Worm (Caenorhabditis elegans) whole organism, L4 larva: ENCODE measurements around the gene lgc-27.

Experiments
- F10B5.3 ChIP-seq: sonication (generic microtip); optimal IDR thresholded peaks from 2 replicates; lab custom pipeline; 2016; ENCODE audit warnings: mild to moderate bottlenecking, missing genetic modification characterization, missing compliant biosample characterization
- attf-4 ChIP-seq: sonication (generic microtip); optimal IDR thresholded peaks from 3 replicates; lab custom pipeline; 2017; ENCODE audit warnings: missing biosample characterization, missing genetic modification characterization
- ceh-28 ChIP-seq: fragments of 150-350 bp; optimal IDR thresholded peaks from 2 replicates; lab custom pipeline; 2014; ENCODE audit warnings: missing biosample characterization, missing genetic modification reagents, missing genetic modification characterization
- ctbp-1 ChIP-seq: fragments of 200-800 bp; sonication (Bioruptor generic); IDR thresholded peaks from 2 replicates; pipeline ENCODE4 v1.3.6; 2022; ENCODE audit warnings: missing genetic modification reagents, missing genetic modification characterization, missing compliant biosample characterization
- dmd-6 ChIP-seq: fragments of 200-800 bp; sonication (Bioruptor generic); IDR thresholded peaks from 2 replicates; pipeline ENCODE4 v1.3.6; 2022; ENCODE audit warnings: missing genetic modification reagents, missing genetic modification characterization, missing compliant biosample characterization
- dpl-1 ChIP-seq: fragments of 150-350 bp; optimal IDR thresholded peaks from 2 replicates; lab custom pipeline; 2014; ENCODE audit warnings: missing biosample characterization, missing genetic modification reagents, missing genetic modification characterization
- lin-13 ChIP-seq: fragments of 150-350 bp; optimal IDR thresholded peaks from 2 replicates; lab custom pipeline; 2014; ENCODE audit warnings: missing biosample characterization, missing genetic modification reagents, missing genetic modification characterization
- lin-39 ChIP-seq: fragments of 150-350 bp; optimal IDR thresholded peaks from 2 replicates; lab custom pipeline; 2014; ENCODE audit warnings: missing biosample characterization, missing genetic modification reagents, missing genetic modification characterization
- nhr-41 ChIP-seq: fragments of 200-800 bp; sonication (Bioruptor generic); IDR thresholded peaks from 2 replicates; pipeline ENCODE4 v1.3.6; 2022; ENCODE audit warnings: missing genetic modification reagents, missing genetic modification characterization, missing compliant biosample characterization
- nhr-77 ChIP-seq: fragments of 150-350 bp; optimal IDR thresholded peaks from 2 replicates; lab custom pipeline; 2014; ENCODE audit warnings: missing biosample characterization, missing genetic modification characterization
- pqm-1 ChIP-seq: sonication (generic microtip); optimal IDR thresholded peaks from 2 replicates; lab custom pipeline; 2017; ENCODE audit warnings: missing biosample characterization, missing genetic modification characterization
- saeg-2 ChIP-seq: fragments of 200-800 bp; sonication (Bioruptor generic); IDR thresholded peaks from 2 replicates; pipeline ENCODE4 v1.3.6; 2022; ENCODE audit warnings: missing genetic modification reagents, missing genetic modification characterization, missing compliant biosample characterization
- vab-7 ChIP-seq: fragments of 200-800 bp; sonication (Bioruptor generic); IDR thresholded peaks from 2 replicates; pipeline ENCODE4 v1.3.6; 2022; ENCODE audit warnings: missing genetic modification reagents, missing genetic modification characterization, missing compliant biosample characterization
- zag-1 ChIP-seq: fragments of 150-350 bp; optimal IDR thresholded peaks from 2 replicates; lab custom pipeline; 2014; ENCODE audit warnings: missing biosample characterization, missing genetic modification characterization

DNA sequence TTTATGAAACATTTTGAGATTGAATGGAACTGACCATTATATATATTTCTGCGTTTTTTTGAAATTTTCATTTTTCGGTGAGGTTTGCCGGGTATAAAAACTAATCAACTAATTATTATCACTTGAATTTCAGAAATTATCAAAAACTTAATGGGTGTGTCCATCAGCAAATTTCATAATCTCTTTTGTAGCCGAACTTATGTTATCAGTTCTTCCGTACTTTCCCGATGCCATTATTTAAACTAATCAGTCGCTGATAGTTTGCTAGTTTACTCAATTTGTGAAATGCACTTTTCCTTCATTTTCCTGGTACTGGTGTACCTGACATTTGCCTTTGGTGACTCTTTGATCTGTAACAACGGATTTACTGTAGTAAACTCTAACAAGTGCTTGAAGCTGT lies 25.3 kb downstream of the lgc-27 start:
- TF ChIP-seq lin-39 (no peak), dmd-6 (peak; percentile 70), zag-1 (tag; lab: Kevin White, UChicago) (no peak), lin-13 (GFP tag; lab: Kevin White, UChicago) (no peak), dpl-1 (GFP tag; lab: Kevin White, UChicago) (no peak), pqm-1 (tag; lab: Kevin White, UChicago) (peak; percentile 98), attf-4 (tag; lab: Kevin White, UChicago) (no peak), ceh-28 (tag; lab: Kevin White, UChicago) (no peak), vab-7 (GFP tag; lab: Robert Waterston, UW) (no peak), saeg-2 (GFP tag; lab: Robert Waterston, UW) (no peak), nhr-41 (GFP tag; lab: Robert Waterston, UW) (no peak), F10B5.3 (tag; lab: Kevin White, UChicago) (no peak), ctbp-1 (GFP tag; lab: Robert Waterston, UW) (no peak), nhr-77 (tag; lab: Kevin White, UChicago) (peak; percentile 45)
